Worm (Caenorhabditis elegans): ENCODE measurements around the gene Y73F4A.1.

DNA sequence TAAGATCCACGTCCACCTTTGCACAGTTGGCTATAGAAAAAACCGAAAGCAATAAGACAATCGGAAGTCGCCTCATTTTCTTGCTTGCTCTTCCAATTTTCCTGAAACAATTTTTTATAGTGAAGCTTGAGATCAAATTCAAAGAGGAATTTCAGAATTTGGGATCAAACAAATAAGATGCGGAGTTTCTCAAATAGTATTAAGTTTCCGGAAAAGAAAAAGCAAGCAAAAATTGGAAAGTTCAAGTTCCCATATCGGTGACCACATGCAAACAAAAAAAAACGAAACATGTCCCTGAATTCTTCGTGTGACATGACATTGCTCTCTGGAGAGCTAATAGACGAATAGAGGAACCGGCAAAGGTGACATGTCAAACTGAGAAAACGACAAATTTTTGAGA lies 39.8 kb downstream of the Y73F4A.1 start, which contains the start of gene unc-129:
- TF ChIP-seq T22C8.4 (GFP tag; IDR thresholded peaks at IDR 0.05) (no peak), klf-2 (GFP tag; conservative IDR thresholded peaks at IDR 0.05) (no peak), ztf-29 (GFP tag; IDR thresholded peaks at IDR 0.05) (no peak), flt-1 (GFP tag; IDR thresholded peaks at IDR 0.05) (no peak), ztf-23 (GFP tag; IDR thresholded peaks at IDR 0.05) (no peak), tab-1 (GFP tag; IDR thresholded peaks at IDR 0.05) (no peak)

All from whole organism, midembryonic.